Worm (Caenorhabditis elegans) whole organism, young adult: Measurements from ENCODE around the gene twk-32.

Source experiments
- B0019.2 ChIP-seq: fragments of 200-800 bp; sonication (Bioruptor generic); conservative IDR thresholded peaks from 2 replicates; pipeline ENCODE4 v1.3.6; 2022; ENCODE audit warnings: missing genetic modification reagents, missing genetic modification characterization, missing compliant biosample characterization
- F22D6.2 ChIP-seq: sonication (generic microtip); optimal IDR thresholded peaks from 2 replicates; lab custom pipeline; 2016; ENCODE audit warnings: mild to moderate bottlenecking, missing genetic modification characterization, missing compliant biosample characterization
- F33H1.4 ChIP-seq: fragments of 200-800 bp; sonication (Bioruptor generic); IDR thresholded peaks from 2 replicates; pipeline ENCODE4 v1.3.6; 2022; ENCODE audit warnings: missing genetic modification reagents, missing genetic modification characterization, missing compliant biosample characterization
- F37B4.10 ChIP-seq: fragments of 200-800 bp; sonication (Bioruptor generic); IDR thresholded peaks from 2 replicates; pipeline ENCODE4 v1.3.6; 2022; ENCODE audit warnings: missing genetic modification characterization, missing compliant biosample characterization
- F39B2.1 ChIP-seq: fragments of 200-800 bp; sonication (Bioruptor generic); IDR thresholded peaks from 2 replicates; pipeline ENCODE4 v1.3.6; 2022; ENCODE audit warnings: missing genetic modification reagents, missing genetic modification characterization, missing compliant biosample characterization
- K12H6.12 ChIP-seq: fragments of 200-800 bp; sonication (Bioruptor generic); optimal IDR thresholded peaks from 2 replicates; lab custom pipeline; 2018; ENCODE audit warnings: mild to moderate bottlenecking, missing genetic modification characterization, missing compliant biosample characterization
- T07F8.4 ChIP-seq: sonication (generic microtip); optimal IDR thresholded peaks from 2 replicates; lab custom pipeline; 2016; ENCODE audit warnings: mild to moderate bottlenecking, missing genetic modification characterization, moderate library complexity, missing compliant biosample characterization
- Y67H2A.10 ChIP-seq: fragments of 200-800 bp; sonication (Bioruptor generic); conservative IDR thresholded peaks from 2 replicates; pipeline ENCODE4 v1.3.6; 2022; ENCODE audit warnings: missing genetic modification reagents, missing genetic modification characterization, missing compliant biosample characterization
- Y95B8A.8 ChIP-seq: fragments of 200-800 bp; sonication (Bioruptor generic); IDR thresholded peaks from 2 replicates; pipeline ENCODE4 v1.3.6; 2022; ENCODE audit warnings: missing genetic modification reagents, missing genetic modification characterization, missing compliant biosample characterization
- akir-1 ChIP-seq: fragments of 200-800 bp; sonication (Bioruptor generic); optimal IDR thresholded peaks from 2 replicates; lab custom pipeline; 2018; ENCODE audit warnings: mild to moderate bottlenecking, missing genetic modification characterization, moderate library complexity, missing compliant biosample characterization
- athp-1 ChIP-seq: sonication (generic microtip); optimal IDR thresholded peaks from 2 replicates; lab custom pipeline; 2017; ENCODE audit warnings: mild to moderate bottlenecking, missing genetic modification characterization, missing compliant biosample characterization
- attf-5 ChIP-seq: fragments of 200-800 bp; sonication (Bioruptor generic); optimal IDR thresholded peaks from 2 replicates; lab custom pipeline; 2018; ENCODE audit warnings: mild to moderate bottlenecking, missing genetic modification characterization, missing compliant biosample characterization
- bed-2 ChIP-seq: fragments of 200-800 bp; sonication (Bioruptor generic); IDR thresholded peaks from 2 replicates; pipeline ENCODE4 v1.3.6; 2022; ENCODE audit warnings: missing genetic modification reagents, missing genetic modification characterization, missing compliant biosample characterization
- cebp-2 ChIP-seq: fragments of 200-800 bp; sonication (Bioruptor generic); IDR thresholded peaks from 2 replicates; pipeline ENCODE4 v1.3.6; 2022; ENCODE audit warnings: missing genetic modification characterization, missing compliant biosample characterization
- ceh-40 ChIP-seq: fragments of 200-800 bp; sonication (Bioruptor generic); IDR thresholded peaks from 2 replicates; pipeline ENCODE4 v1.3.6; 2022; ENCODE audit warnings: missing genetic modification characterization, missing compliant biosample characterization
- ceh-91 ChIP-seq: fragments of 200-800 bp; sonication (Bioruptor generic); IDR thresholded peaks from 2 replicates; pipeline ENCODE4 v1.3.6; 2022; ENCODE audit warnings: missing genetic modification reagents, missing genetic modification characterization, missing compliant biosample characterization
- dpl-1 ChIP-seq: fragments of 150-350 bp; optimal IDR thresholded peaks from 2 replicates; lab custom pipeline; 2014; ENCODE audit warnings: missing biosample characterization, missing genetic modification reagents, missing genetic modification characterization
- efl-1 ChIP-seq: fragments of 150-350 bp; optimal IDR thresholded peaks from 2 replicates; lab custom pipeline; 2014; ENCODE audit warnings: missing biosample characterization, missing genetic modification reagents, missing genetic modification characterization
- egrh-3 ChIP-seq: fragments of 200-800 bp; sonication (Bioruptor generic); IDR thresholded peaks from 2 replicates; pipeline ENCODE4 v1.3.6; 2022; ENCODE audit warnings: missing genetic modification reagents, missing genetic modification characterization, missing compliant biosample characterization
- ekl-4 ChIP-seq: fragments of 200-800 bp; sonication (Bioruptor generic); IDR thresholded peaks from 2 replicates; pipeline ENCODE4 v1.3.6; 2022; ENCODE audit warnings: missing genetic modification reagents, missing genetic modification characterization, missing compliant biosample characterization
- him-1 ChIP-seq: sonication (generic microtip); optimal IDR thresholded peaks from 2 replicates; lab custom pipeline; 2016; ENCODE audit warnings: missing genotype, missing genetic modification reagents, missing genetic modification characterization, missing compliant biosample characterization
- hlh-26 ChIP-seq: fragments of 200-800 bp; sonication (Bioruptor generic); conservative IDR thresholded peaks from 2 replicates; pipeline ENCODE4 v1.3.6; 2022; ENCODE audit warnings: missing genetic modification reagents, missing genetic modification characterization, missing compliant biosample characterization
- hmg-1.2 ChIP-seq: fragments of 200-800 bp; sonication (Bioruptor generic); IDR thresholded peaks from 2 replicates; pipeline ENCODE4 v1.3.6; 2022; ENCODE audit warnings: missing genetic modification reagents, missing genetic modification characterization, missing compliant biosample characterization
- hrde-1 ChIP-seq: sonication (generic microtip); optimal IDR thresholded peaks from 2 replicates; lab custom pipeline; 2016; ENCODE audit warnings: missing genetic modification characterization, mild to moderate bottlenecking, missing compliant biosample characterization, moderate library complexity, missing genotype, missing genetic modification reagents, borderline replicate concordance
- lag-1 ChIP-seq: fragments of 200-800 bp; sonication (Bioruptor generic); IDR thresholded peaks from 2 replicates; pipeline ENCODE4 v1.3.6; 2022; ENCODE audit warnings: missing genetic modification reagents, missing genetic modification characterization, missing compliant biosample characterization
- let-526 ChIP-seq: fragments of 200-800 bp; sonication (Bioruptor generic); IDR thresholded peaks from 2 replicates; pipeline ENCODE4 v1.3.6; 2022; ENCODE audit warnings: missing genetic modification reagents, missing genetic modification characterization, missing compliant biosample characterization
- let-607 ChIP-seq, 2 experiments: fragments of 200-800 bp in 1 of 2; sonication (Bioruptor generic) in 1 of 2; sonication (generic microtip) in 1 of 2; optimal IDR thresholded peaks; 2 replicates each; lab custom pipeline; 2016 to 2018; ENCODE audit warnings: mild to moderate bottlenecking in 2 of 2, missing compliant biosample characterization in 2 of 2, missing genetic modification characterization in 2 of 2, moderate library complexity in 2 of 2, missing genotype in 1 of 2
- lin-40 ChIP-seq: sonication (generic microtip); optimal IDR thresholded peaks from 2 replicates; lab custom pipeline; 2016; ENCODE audit warnings: missing genetic modification characterization, mild to moderate bottlenecking, missing compliant biosample characterization, missing genotype, missing genetic modification reagents
- madf-3 ChIP-seq: fragments of 200-800 bp; sonication (Bioruptor generic); IDR thresholded peaks from 2 replicates; pipeline ENCODE4 v1.3.6; 2022; ENCODE audit warnings: missing genetic modification reagents, missing genetic modification characterization, missing compliant biosample characterization
- mes-4 ChIP-seq: sonication (generic microtip); optimal IDR thresholded peaks from 2 replicates; lab custom pipeline; 2016; ENCODE audit warnings: missing genotype, missing genetic modification characterization, missing compliant biosample characterization
- nhr-179 ChIP-seq: sonication (generic microtip); optimal IDR thresholded peaks from 2 replicates; lab custom pipeline; 2016; ENCODE audit warnings: mild to moderate bottlenecking, missing genetic modification characterization, missing compliant biosample characterization
- nhr-90 ChIP-seq: sonication (generic microtip); optimal IDR thresholded peaks from 2 replicates; lab custom pipeline; 2016; ENCODE audit warnings: missing genotype, mild to moderate bottlenecking, missing genetic modification characterization, missing compliant biosample characterization
- pha-4 ChIP-seq: fragments of 150-350 bp; sonication (generic microtip); optimal IDR thresholded peaks from 2 replicates; lab custom pipeline; 2014; ENCODE audit warnings: missing biosample characterization, missing genetic modification reagents, missing genetic modification characterization
- rec-8 ChIP-seq, 2 experiments: sonication (generic microtip); optimal IDR thresholded peaks; 2 replicates each; lab custom pipeline; 2016; ENCODE audit warnings: mild to moderate bottlenecking in 2 of 2, missing genetic modification characterization in 2 of 2, missing genetic modification reagents in 2 of 2, missing genotype in 2 of 2, missing biosample characterization in 1 of 2, missing compliant biosample characterization in 1 of 2, moderate library complexity in 1 of 2
- repo-1 ChIP-seq: sonication (generic microtip); optimal IDR thresholded peaks from 2 replicates; lab custom pipeline; 2017; ENCODE audit warnings: mild to moderate bottlenecking, missing genetic modification characterization, missing compliant biosample characterization
- sdz-38 ChIP-seq: sonication (generic microtip); optimal IDR thresholded peaks from 2 replicates; lab custom pipeline; 2016; ENCODE audit warnings: missing genotype, missing genetic modification characterization, missing compliant biosample characterization
- snpc-1.3 ChIP-seq: sonication (generic microtip); optimal IDR thresholded peaks from 2 replicates; lab custom pipeline; 2017; ENCODE audit warnings: missing genetic modification characterization, mild to moderate bottlenecking, missing compliant biosample characterization, antibody characterized with exemption, moderate library complexity, missing genotype, missing genetic modification reagents; ENCODE audit not compliant: insufficient read depth
- sptf-2 ChIP-seq: fragments of 200-800 bp; sonication (Bioruptor generic); optimal IDR thresholded peaks from 2 replicates; lab custom pipeline; 2018; ENCODE audit warnings: mild to moderate bottlenecking, missing genetic modification characterization, missing compliant biosample characterization
- tbx-9 ChIP-seq: sonication (generic microtip); optimal IDR thresholded peaks from 2 replicates; lab custom pipeline; 2016; ENCODE audit warnings: borderline replicate concordance, missing genetic modification characterization, inconsistent platforms, missing compliant biosample characterization
- zfh-2 ChIP-seq: fragments of 200-800 bp; sonication (Bioruptor generic); conservative IDR thresholded peaks from 2 replicates; pipeline ENCODE4 v1.3.6; 2022; ENCODE audit warnings: missing genetic modification reagents, missing genetic modification characterization, missing compliant biosample characterization
- ztf-28 ChIP-seq: fragments of 200-800 bp; sonication (Bioruptor generic); IDR thresholded peaks from 2 replicates; pipeline ENCODE4 v1.3.6; 2022; ENCODE audit warnings: missing genetic modification reagents, missing genetic modification characterization, missing compliant biosample characterization
- ztf-3 ChIP-seq: fragments of 200-800 bp; sonication (Bioruptor generic); optimal IDR thresholded peaks from 2 replicates; lab custom pipeline; 2018; ENCODE audit warnings: mild to moderate bottlenecking, missing genetic modification characterization, missing compliant biosample characterization
- ztf-6 ChIP-seq: fragments of 200-800 bp; sonication (Bioruptor generic); IDR thresholded peaks from 2 replicates; pipeline ENCODE4 v1.3.6; 2022; ENCODE audit warnings: missing genetic modification reagents, missing genetic modification characterization, missing compliant biosample characterization

twk-32 gene

DNA sequence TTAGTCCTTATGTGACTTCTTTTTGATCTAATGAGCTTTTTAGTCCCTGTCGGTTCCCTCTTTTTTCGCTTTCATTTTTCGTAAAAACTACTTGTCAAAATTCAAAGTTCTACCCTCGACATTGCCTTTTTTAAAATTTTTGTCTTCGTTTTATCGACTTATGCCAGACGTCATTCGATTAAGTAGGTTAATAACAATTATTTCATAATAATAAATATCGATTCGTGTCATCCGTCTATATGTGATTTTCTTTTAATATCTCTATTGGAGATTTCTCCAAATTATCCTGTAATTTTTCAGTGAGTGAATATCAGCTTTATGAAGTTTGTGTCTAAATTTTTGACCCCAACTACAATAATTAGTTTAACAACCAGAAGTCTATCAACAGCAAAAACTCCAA lies 26.3 kb downstream of the twk-32 start, which contains the start of gene hpo-31:
hpo-31 (plus strand) TSS at position 301 of the 400 bp plus-strand sequence.
- no peak for TF ChIP-seq let-526 (GFP tag; lab: Robert Waterston, UW)
- no peak for TF ChIP-seq nhr-179
- TF ChIP-seq efl-1: no peak
- TF ChIP-seq F33H1.4 (GFP tag; lab: Robert Waterston, UW): no peak
- no peak for TF ChIP-seq F22D6.2 (tag; lab: Kevin White, UChicago)
- TF ChIP-seq nhr-90: no peak
- TF ChIP-seq dpl-1 (GFP tag; lab: Kevin White, UChicago): no peak
- TF ChIP-seq ekl-4: no peak
- no peak for TF ChIP-seq bed-2 (GFP tag; lab: Robert Waterston, UW)
- TF ChIP-seq lin-40 (tag; lab: Kevin White, UChicago): no peak
- TF ChIP-seq zfh-2 (GFP tag; lab: Robert Waterston, UW): no peak
- TF ChIP-seq attf-5 (GFP tag; lab: Kevin White, UChicago): no peak
- no peak for TF ChIP-seq tbx-9
- TF ChIP-seq mes-4 (tag; lab: Kevin White, UChicago): no peak
- TF ChIP-seq F37B4.10 (GFP tag; lab: Robert Waterston, UW): no peak

DNA sequence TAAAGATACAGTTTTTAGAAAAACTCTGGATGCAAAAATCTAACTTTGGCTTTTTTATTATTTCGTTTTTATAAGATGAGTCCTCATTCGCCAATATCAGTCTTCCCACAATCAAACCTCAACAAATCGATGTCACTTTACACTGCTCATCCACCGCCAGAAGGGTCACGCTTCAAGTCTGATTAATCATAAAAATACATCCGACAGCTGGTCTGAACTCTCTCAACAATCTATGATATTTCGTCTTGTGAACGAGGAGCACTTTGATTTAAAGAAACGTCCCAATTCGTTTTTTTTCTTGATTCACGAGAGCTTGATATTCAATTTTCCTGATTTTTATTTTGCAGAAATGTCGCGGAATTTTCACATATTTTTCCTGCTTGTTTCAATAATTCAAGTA lies 31.5 kb downstream of the twk-32 start, which contains the start of gene nrf-5:
nrf-5 (plus strand) TSS at position 348 of the 400 bp plus-strand sequence.
- TF ChIP-seq sdz-38 (no peak), egrh-3 (no peak), snpc-1.3 (tag; lab: Kevin White, UChicago) (no peak), cebp-2 (GFP tag; lab: Robert Waterston, UW) (no peak), ceh-91 (no peak), ztf-3 (no peak), nhr-90 (no peak), athp-1 (tag; lab: Kevin White, UChicago) (no peak), Y95B8A.8 (no peak), hlh-26 (GFP tag; lab: Robert Waterston, UW) (no peak), lin-40 (tag; lab: Kevin White, UChicago) (no peak), repo-1 (tag; lab: Kevin White, UChicago) (no peak), K12H6.12 (tag; lab: Kevin White, UChicago) (no peak), Y67H2A.10 (GFP tag; lab: Robert Waterston, UW) (no peak), F39B2.1 (GFP tag; lab: Robert Waterston, UW) (no peak), bed-2 (GFP tag; lab: Robert Waterston, UW) (no peak), pha-4 (tag; lab: Kevin White, UChicago) (no peak), lag-1 (GFP tag; lab: Robert Waterston, UW) (no peak), ztf-6 (GFP tag; lab: Robert Waterston, UW) (no peak), dpl-1 (GFP tag; lab: Kevin White, UChicago) (no peak)
- TF ChIP-seq, all 124 proteins: peak for 0

DNA sequence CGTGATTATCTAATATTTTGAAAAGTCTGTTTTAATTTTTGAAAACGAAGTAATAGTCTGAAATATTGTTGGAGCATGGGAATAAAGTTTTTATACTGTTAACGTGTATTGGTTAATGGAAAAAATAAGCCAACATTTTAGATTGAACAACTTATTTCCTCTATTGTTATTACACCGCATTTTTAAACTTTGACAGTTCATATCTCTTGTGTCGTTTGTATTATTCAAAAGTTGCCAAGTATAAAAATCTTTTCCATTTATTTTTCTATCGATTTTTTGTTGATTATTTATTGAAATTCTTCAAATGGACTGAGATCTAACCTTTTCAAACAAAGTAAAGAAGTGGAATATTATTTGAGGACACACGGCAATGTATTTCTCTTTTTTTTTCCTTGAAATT lies 34.4 kb downstream of the twk-32 start, which contains the start of gene str-165:
str-165 (plus strand) TSS at position 301 of the 400 bp plus-strand sequence.
- TF ChIP-seq hmg-1.2 (GFP tag; lab: Robert Waterston, UW) (no peak), him-1 (tag; lab: Kevin White, UChicago) (no peak), B0019.2 (GFP tag; lab: Robert Waterston, UW) (no peak), ceh-40 (GFP tag; lab: Robert Waterston, UW) (no peak), mes-4 (tag; lab: Kevin White, UChicago) (no peak), hrde-1 (no peak), rec-8 (tag; optimal IDR thresholded peaks at IDR 0.05; lab: Kevin White, UChicago) (no peak), T07F8.4 (tag; lab: Kevin White, UChicago) (no peak), madf-3 (GFP tag; lab: Robert Waterston, UW) (no peak), akir-1 (no peak), let-607 (tag; optimal IDR thresholded peaks at IDR 0.05; lab: Kevin White, UChicago) (no peak), ztf-28 (no peak), repo-1 (tag; lab: Kevin White, UChicago) (no peak), sptf-2 (GFP tag; lab: Kevin White, UChicago) (no peak), let-526 (GFP tag; lab: Robert Waterston, UW) (no peak)
